Fruit fly (Drosophila melanogaster) Kc167 (cell line): ENCODE results near the gene CG13127.

ENCODE experiments used
- Myc ChIP-seq: fragments of >200 bp; optimal IDR thresholded peaks from 2 replicates; lab custom pipeline; 2017; ENCODE audit warnings: missing external identifiers
- Sin3A ChIP-seq: fragments of >200 bp; optimal IDR thresholded peaks from 2 replicates; lab custom pipeline; 2018; ENCODE audit warnings: missing external identifiers
- h ChIP-seq: fragments of >200 bp; optimal IDR thresholded peaks from 3 replicates; lab custom pipeline; 2018; ENCODE audit warnings: missing external identifiers
- insv ChIP-seq: fragments of >200 bp; optimal IDR thresholded peaks from 3 replicates; lab custom pipeline; 2018; ENCODE audit warnings: missing external identifiers
- psq ChIP-seq: fragments of >200 bp; optimal IDR thresholded peaks from 2 replicates; lab custom pipeline; 2017; ENCODE audit warnings: missing external identifiers
- ttk ChIP-seq: sonication (Bioruptor generic); optimal IDR thresholded peaks from 2 replicates; lab custom pipeline; 2017; ENCODE audit warnings: missing external identifiers

Gene CG13127

dm6 chr2L:10026376-10026775 is at the start of gene CG13127:
TSS of gene CG13127 (plus strand) at chr2L:10026676.
- TF ChIP-seq Sin3A (lab: Kevin White, UChicago) (no peak), psq (lab: Kevin White, UChicago) (no peak), ttk (lab: Kevin White, UChicago) (no peak), insv (lab: Kevin White, UChicago) (no peak), h (lab: Kevin White, UChicago) (no peak), Myc (no peak)

dm6 chr2L:9981809-9982208 is 44.7 kb upstream of the CG13127 start:
- TF ChIP-seq ttk (lab: Kevin White, UChicago) = no peak
- no peak for TF ChIP-seq psq (lab: Kevin White, UChicago)
- TF ChIP-seq Sin3A (lab: Kevin White, UChicago) = no peak
- no peak for TF ChIP-seq h (lab: Kevin White, UChicago)
- TF ChIP-seq insv (lab: Kevin White, UChicago) = no peak
- no peak for TF ChIP-seq Myc

- no peak for TF ChIP-seq Sin3A (lab: Kevin White, UChicago)
- TF ChIP-seq psq (lab: Kevin White, UChicago) = no peak
- TF ChIP-seq Myc = no peak
- TF ChIP-seq h (lab: Kevin White, UChicago) = no peak
- no peak for TF ChIP-seq ttk (lab: Kevin White, UChicago)
- no peak for TF ChIP-seq insv (lab: Kevin White, UChicago)
Observed at dm6 chr2L:9982516-9982915, 44.0 kb upstream of the CG13127 start.

dm6 chr2L:9984078-9984772 is 42.3 kb upstream of the CG13127 start, which contains the start of gene bib:
TSS of gene bib (plus strand) at chr2L:9984645.
- no peak for TF ChIP-seq Sin3A (lab: Kevin White, UChicago)

- TF ChIP-seq h (lab: Kevin White, UChicago) (no peak), psq (lab: Kevin White, UChicago) (no peak), ttk (lab: Kevin White, UChicago) (no peak), insv (lab: Kevin White, UChicago) (no peak), Sin3A (lab: Kevin White, UChicago) (no peak), Myc (no peak)
Observed at dm6 chr2L:9986402-9987350, 39.8 kb upstream of the CG13127 start.

dm6 chr2L:9988201-9988990 is 38.1 kb upstream of the CG13127 start:
- TF ChIP-seq ttk (lab: Kevin White, UChicago) (no peak), Myc (no peak), psq (lab: Kevin White, UChicago) (no peak)

dm6 chr2L:9989275-9989674 is 37.2 kb upstream of the CG13127 start:
- no peak for TF ChIP-seq Myc

dm6 chr2L:9989846-9990506 is 36.5 kb upstream of the CG13127 start:
- no peak for TF ChIP-seq h (lab: Kevin White, UChicago)
- no peak for TF ChIP-seq Myc
- no peak for TF ChIP-seq psq (lab: Kevin White, UChicago)
- TF ChIP-seq Sin3A (lab: Kevin White, UChicago) = no peak
- TF ChIP-seq insv (lab: Kevin White, UChicago) = no peak
- TF ChIP-seq ttk (lab: Kevin White, UChicago) = no peak

dm6 chr2L:9994382-9994781 is 32.1 kb upstream of the CG13127 start:
- TF ChIP-seq Sin3A (lab: Kevin White, UChicago) (no peak), ttk (lab: Kevin White, UChicago) (no peak), Myc (no peak), psq (lab: Kevin White, UChicago) (no peak), h (lab: Kevin White, UChicago) (no peak), insv (lab: Kevin White, UChicago) (no peak)

- no peak for TF ChIP-seq Myc
- TF ChIP-seq Sin3A (lab: Kevin White, UChicago) = no peak
- no peak for TF ChIP-seq h (lab: Kevin White, UChicago)
- TF ChIP-seq psq (lab: Kevin White, UChicago) = no peak
- no peak for TF ChIP-seq insv (lab: Kevin White, UChicago)
- TF ChIP-seq ttk (lab: Kevin White, UChicago) = no peak
Observed at dm6 chr2L:9996553-9996952, 29.9 kb upstream of the CG13127 start.
